Worm (Caenorhabditis elegans) whole organism, L4 larva: Measurements from ENCODE around the gene ZK355.2.

ENCODE experiments used
- F37D6.2 ChIP-seq: sonication (generic microtip); optimal IDR thresholded peaks from 2 replicates; lab custom pipeline; 2016; ENCODE audit warnings: mild to moderate bottlenecking, missing genetic modification characterization, missing compliant biosample characterization
- T20F7.1 ChIP-seq: fragments of 200-800 bp; sonication (Bioruptor generic); optimal IDR thresholded peaks from 2 replicates; lab custom pipeline; 2018; ENCODE audit warnings: mild to moderate bottlenecking, missing genetic modification characterization, missing compliant biosample characterization
- T26A8.4 ChIP-seq: fragments of 200-800 bp; sonication (Bioruptor generic); IDR thresholded peaks from 2 replicates; pipeline ENCODE4 v1.3.6; 2022; ENCODE audit warnings: missing genetic modification characterization, missing compliant biosample characterization
- Y105C5A.15 ChIP-seq: fragments of 200-800 bp; sonication (Bioruptor generic); IDR thresholded peaks from 2 replicates; pipeline ENCODE4 v1.3.6; 2022; ENCODE audit warnings: missing genetic modification characterization, missing compliant biosample characterization
- Y75B8A.6 ChIP-seq: fragments of 200-800 bp; sonication (Bioruptor generic); IDR thresholded peaks from 2 replicates; pipeline ENCODE4 v1.3.6; 2022; ENCODE audit warnings: missing genetic modification reagents, missing genetic modification characterization, missing compliant biosample characterization
- ZK546.5 ChIP-seq, 2 experiments: sonication (generic microtip); optimal IDR thresholded peaks; 2 replicates each; lab custom pipeline; 2017; ENCODE audit warnings: missing biosample characterization in 2 of 2, missing genetic modification characterization in 2 of 2
- aha-1 ChIP-seq: fragments of 150-350 bp; peaks from one replicate; lab custom pipeline; 2014; ENCODE audit warnings: missing biosample characterization, missing genetic modification characterization
- ceh-20 ChIP-seq: fragments of 200-800 bp; sonication (Bioruptor generic); IDR thresholded peaks from 2 replicates; pipeline ENCODE4 v1.3.6; 2022; ENCODE audit warnings: missing genetic modification reagents, missing genetic modification characterization, missing compliant biosample characterization
- ceh-28 ChIP-seq: fragments of 150-350 bp; optimal IDR thresholded peaks from 2 replicates; lab custom pipeline; 2014; ENCODE audit warnings: missing biosample characterization, missing genetic modification reagents, missing genetic modification characterization
- ceh-32 ChIP-seq: sonication (generic microtip); optimal IDR thresholded peaks from 2 replicates; lab custom pipeline; 2016; ENCODE audit warnings: mild to moderate bottlenecking, missing genetic modification characterization, missing compliant biosample characterization; ENCODE audit not compliant: poor library complexity
- ceh-82 ChIP-seq: sonication (generic microtip); optimal IDR thresholded peaks from 2 replicates; lab custom pipeline; 2017; ENCODE audit warnings: missing biosample characterization, missing genetic modification characterization
- ces-1 ChIP-seq: fragments of 150-350 bp; sonication (generic microtip); optimal IDR thresholded peaks from 4 replicates; lab custom pipeline; 2014; ENCODE audit warnings: missing biosample characterization, missing genetic modification reagents, missing genetic modification characterization
- ctbp-1 ChIP-seq: fragments of 200-800 bp; sonication (Bioruptor generic); IDR thresholded peaks from 2 replicates; pipeline ENCODE4 v1.3.6; 2022; ENCODE audit warnings: missing genetic modification reagents, missing genetic modification characterization, missing compliant biosample characterization
- dmd-6 ChIP-seq: fragments of 200-800 bp; sonication (Bioruptor generic); IDR thresholded peaks from 2 replicates; pipeline ENCODE4 v1.3.6; 2022; ENCODE audit warnings: missing genetic modification reagents, missing genetic modification characterization, missing compliant biosample characterization
- dmd-8 ChIP-seq: fragments of 200-800 bp; sonication (Bioruptor generic); IDR thresholded peaks from 2 replicates; pipeline ENCODE4 v1.3.6; 2022; ENCODE audit warnings: missing genetic modification characterization, missing compliant biosample characterization
- dpl-1 ChIP-seq: fragments of 150-350 bp; optimal IDR thresholded peaks from 2 replicates; lab custom pipeline; 2014; ENCODE audit warnings: missing biosample characterization, missing genetic modification reagents, missing genetic modification characterization
- dve-1 ChIP-seq: sonication (generic microtip); optimal IDR thresholded peaks from 2 replicates; lab custom pipeline; 2017; ENCODE audit warnings: antibody characterized with exemption, mild to moderate bottlenecking, missing genetic modification characterization, missing compliant biosample characterization; ENCODE audit not compliant: insufficient read depth
- egl-43 ChIP-seq: fragments of 200-800 bp; sonication (Bioruptor generic); IDR thresholded peaks from 2 replicates; pipeline ENCODE4 v1.3.6; 2022; ENCODE audit warnings: missing genetic modification reagents, missing genetic modification characterization, missing compliant biosample characterization
- gei-8 ChIP-seq: fragments of 200-800 bp; sonication (Bioruptor generic); optimal IDR thresholded peaks from 2 replicates; lab custom pipeline; 2018; ENCODE audit warnings: mild to moderate bottlenecking, missing genetic modification characterization, missing compliant biosample characterization
- hif-1 ChIP-seq, 2 experiments: sonication (generic microtip); optimal IDR thresholded peaks; 2 replicates each; lab custom pipeline; 2016 to 2017; ENCODE audit warnings: missing compliant biosample characterization in 2 of 2, missing genetic modification characterization in 2 of 2, missing genetic modification reagents in 2 of 2, missing genotype in 2 of 2, mild to moderate bottlenecking in 1 of 2
- hlh-11 ChIP-seq: fragments of 200-800 bp; sonication (Bioruptor generic); optimal IDR thresholded peaks from 2 replicates; lab custom pipeline; 2018; ENCODE audit warnings: mild to moderate bottlenecking, missing genetic modification characterization, missing compliant biosample characterization
- hlh-30 ChIP-seq: sonication (generic microtip); optimal IDR thresholded peaks from 2 replicates; lab custom pipeline; 2017; ENCODE audit warnings: antibody characterized with exemption, mild to moderate bottlenecking, missing genetic modification characterization, missing compliant biosample characterization; ENCODE audit not compliant: insufficient read depth
- lim-7 ChIP-seq: fragments of 200-800 bp; sonication (Bioruptor generic); IDR thresholded peaks from 2 replicates; pipeline ENCODE4 v1.3.6; 2022; ENCODE audit warnings: missing genetic modification characterization, missing compliant biosample characterization
- lin-1 ChIP-seq: fragments of 200-800 bp; sonication (Bioruptor generic); IDR thresholded peaks from 2 replicates; pipeline ENCODE4 v1.3.6; 2022; ENCODE audit warnings: missing genetic modification reagents, missing genetic modification characterization, missing compliant biosample characterization
- lin-38 ChIP-seq: fragments of 200-800 bp; sonication (Bioruptor generic); IDR thresholded peaks from 2 replicates; pipeline ENCODE4 v1.3.6; 2022; ENCODE audit warnings: missing genetic modification reagents, missing genetic modification characterization, missing compliant biosample characterization
- lin-39 ChIP-seq: fragments of 150-350 bp; optimal IDR thresholded peaks from 2 replicates; lab custom pipeline; 2014; ENCODE audit warnings: missing biosample characterization, missing genetic modification reagents, missing genetic modification characterization
- lir-3 ChIP-seq: sonication (generic microtip); optimal IDR thresholded peaks from 2 replicates; lab custom pipeline; 2016; ENCODE audit warnings: mild to moderate bottlenecking, missing genetic modification characterization, missing compliant biosample characterization
- madf-5 ChIP-seq, 2 experiments: fragments of 200-800 bp; sonication (Bioruptor generic); IDR thresholded peaks; 2 replicates each; pipeline ENCODE4 v1.3.6; 2022; ENCODE audit warnings: missing compliant biosample characterization in 2 of 2, missing genetic modification characterization in 2 of 2
- mes-2 ChIP-seq: sonication (generic microtip); optimal IDR thresholded peaks from 2 replicates; lab custom pipeline; 2016; ENCODE audit warnings: missing genotype, mild to moderate bottlenecking, missing genetic modification characterization, missing compliant biosample characterization; ENCODE audit not compliant: poor library complexity, severe bottlenecking
- nhr-102 ChIP-seq: sonication (generic microtip); optimal IDR thresholded peaks from 2 replicates; lab custom pipeline; 2016; ENCODE audit warnings: mild to moderate bottlenecking, missing genetic modification characterization, moderate library complexity, missing compliant biosample characterization
- nhr-111 ChIP-seq: fragments of 200-800 bp; sonication (Bioruptor generic); optimal IDR thresholded peaks from 2 replicates; lab custom pipeline; 2018; ENCODE audit warnings: mild to moderate bottlenecking, missing genetic modification characterization, missing compliant biosample characterization
- nhr-28 ChIP-seq: fragments of 150-350 bp; optimal IDR thresholded peaks from 2 replicates; lab custom pipeline; 2014; ENCODE audit warnings: missing biosample characterization, missing genetic modification characterization
- nhr-48 ChIP-seq: sonication (generic microtip); optimal IDR thresholded peaks from 2 replicates; lab custom pipeline; 2016; ENCODE audit warnings: mild to moderate bottlenecking, missing genetic modification characterization, missing compliant biosample characterization
- nhr-6 ChIP-seq: fragments of 150-350 bp; optimal IDR thresholded peaks from 2 replicates; lab custom pipeline; 2014; ENCODE audit warnings: missing biosample characterization, missing genetic modification characterization
- nhr-77 ChIP-seq: fragments of 150-350 bp; optimal IDR thresholded peaks from 2 replicates; lab custom pipeline; 2014; ENCODE audit warnings: missing biosample characterization, missing genetic modification characterization
- php-3 ChIP-seq: fragments of 200-800 bp; sonication (Bioruptor generic); IDR thresholded peaks from 2 replicates; pipeline ENCODE4 v1.3.6; 2022; ENCODE audit warnings: missing genetic modification reagents, missing genetic modification characterization, missing compliant biosample characterization
- set-16 ChIP-seq: fragments of 200-800 bp; sonication (Bioruptor generic); IDR thresholded peaks from 2 replicates; pipeline ENCODE4 v1.3.6; 2022; ENCODE audit warnings: missing genetic modification reagents, missing genetic modification characterization, missing compliant biosample characterization
- snpc-1.2 ChIP-seq: fragments of 200-800 bp; sonication (Bioruptor generic); IDR thresholded peaks from 2 replicates; pipeline ENCODE4 v1.3.6; 2022; ENCODE audit warnings: missing genetic modification reagents, missing genetic modification characterization, missing compliant biosample characterization
- spr-1 ChIP-seq: sonication (generic microtip); optimal IDR thresholded peaks from 2 replicates; lab custom pipeline; 2016; ENCODE audit warnings: mild to moderate bottlenecking, missing genetic modification characterization, missing compliant biosample characterization
- spr-3 ChIP-seq: fragments of 200-800 bp; sonication (Bioruptor generic); optimal IDR thresholded peaks from 2 replicates; lab custom pipeline; 2018; ENCODE audit warnings: mild to moderate bottlenecking, missing genetic modification characterization, missing compliant biosample characterization
- vab-7 ChIP-seq: fragments of 200-800 bp; sonication (Bioruptor generic); IDR thresholded peaks from 2 replicates; pipeline ENCODE4 v1.3.6; 2022; ENCODE audit warnings: missing genetic modification reagents, missing genetic modification characterization, missing compliant biosample characterization
- zag-1 ChIP-seq: fragments of 150-350 bp; optimal IDR thresholded peaks from 2 replicates; lab custom pipeline; 2014; ENCODE audit warnings: missing biosample characterization, missing genetic modification characterization
- zfp-3 ChIP-seq: fragments of 200-800 bp; sonication (Bioruptor generic); conservative IDR thresholded peaks from 2 replicates; pipeline ENCODE4 v1.3.6; 2022; ENCODE audit warnings: missing genetic modification reagents, missing genetic modification characterization, missing compliant biosample characterization

Gene ZK355.2

ce11 chrII:2922359-2922758, 1.4 kb upstream of the ZK355.2 start (continued):
- TF ChIP-seq ceh-20 (GFP tag; lab: Robert Waterston, UW) (no peak), zfp-3 (GFP tag; lab: Robert Waterston, UW) (no peak), F37D6.2 (tag; lab: Kevin White, UChicago) (no peak), spr-1 (no peak), dmd-8 (GFP tag; lab: Robert Waterston, UW) (no peak), snpc-1.2 (no peak), Y105C5A.15 (GFP tag; lab: Robert Waterston, UW) (no peak), hlh-30 (tag; lab: Kevin White, UChicago) (peak; percentile 45), Y75B8A.6 (GFP tag; lab: Robert Waterston, UW) (no peak), nhr-102 (tag; lab: Kevin White, UChicago) (no peak), lir-3 (tag; lab: Kevin White, UChicago) (no peak), dmd-6 (peak; percentile 41), lin-1 (GFP tag; lab: Robert Waterston, UW) (peak; percentile 10; the same call in 1 of the 2 replicates), nhr-6 (tag; lab: Kevin White, UChicago) (no peak), gei-8 (GFP tag; lab: Kevin White, UChicago) (no peak), ZK546.5 (tag; optimal IDR thresholded peaks at IDR 0.05; lab: Kevin White, UChicago) (no peak), lim-7 (GFP tag; lab: Robert Waterston, UW) (no peak), ceh-28 (tag; lab: Kevin White, UChicago) (no peak), T20F7.1 (GFP tag; lab: Kevin White, UChicago) (no peak), ctbp-1 (GFP tag; lab: Robert Waterston, UW) (no peak), dve-1 (tag; lab: Kevin White, UChicago) (peak; percentile 57), ceh-32 (tag; lab: Kevin White, UChicago) (no peak), hif-1 (tag; optimal IDR thresholded peaks at IDR 0.05; lab: Kevin White, UChicago) (peak in 1 of 2 experiments; percentile 3), ces-1 (no peak), zag-1 (tag; lab: Kevin White, UChicago) (no peak), dpl-1 (GFP tag; lab: Kevin White, UChicago) (no peak), nhr-28 (peak; percentile 17), nhr-77 (tag; lab: Kevin White, UChicago) (no peak)

- TF ChIP-seq vab-7 (GFP tag; lab: Robert Waterston, UW) (no peak), Y75B8A.6 (GFP tag; lab: Robert Waterston, UW) (no peak), nhr-48 (tag; lab: Kevin White, UChicago) (no peak), php-3 (GFP tag; lab: Robert Waterston, UW) (no peak), set-16 (GFP tag; lab: Robert Waterston, UW) (peak; percentile 55), egl-43 (no peak), lin-38 (GFP tag; lab: Robert Waterston, UW) (0 out of 2 replicates have a peak, but pooled peaks have one; percentile 23), gei-8 (GFP tag; lab: Kevin White, UChicago) (no peak), nhr-111 (no peak), T26A8.4 (GFP tag; lab: Robert Waterston, UW) (no peak), lin-1 (GFP tag; lab: Robert Waterston, UW) (0 out of 2 replicates have a peak, but pooled peaks have one; percentile 2), snpc-1.2 (no peak)
- TF ChIP-seq, all 104 proteins: peak for 3
Observed at ce11 chrII:2922782-2923181, 935 bp upstream of the ZK355.2 start.

ce11 chrII:2925032-2925431, 1.3 kb downstream of the ZK355.2 start:
- no peak for TF ChIP-seq T20F7.1 (GFP tag; lab: Kevin White, UChicago)
- no peak for TF ChIP-seq Y105C5A.15 (GFP tag; lab: Robert Waterston, UW)
- peak; percentile 13 for TF ChIP-seq aha-1
- peak; percentile 69 for TF ChIP-seq set-16 (GFP tag; lab: Robert Waterston, UW)
- no peak for TF ChIP-seq hlh-11
- TF ChIP-seq spr-3 (GFP tag; lab: Kevin White, UChicago) = no peak
- no peak for TF ChIP-seq ceh-82
- TF ChIP-seq madf-5 (GFP tag; IDR thresholded peaks at IDR 0.05; lab: Robert Waterston, UW) = no peak
- TF ChIP-seq mes-2 (tag; lab: Kevin White, UChicago) = no peak
- no peak for TF ChIP-seq lin-39 (tag; lab: Kevin White, UChicago)
- TF ChIP-seq, all 104 proteins: peak for 2
